Worm (Caenorhabditis elegans) whole organism, dauer: ENCODE results near the gene K01B6.3.

Experiments
- unc-62 ChIP-seq: sonication (generic microtip); optimal IDR thresholded peaks from 2 replicates; lab custom pipeline; 2017; ENCODE audit warnings: missing biosample characterization, missing genetic modification reagents, missing genetic modification characterization

Gene K01B6.3

ce11 chrIII:9337968-9338367, 37.9 kb downstream of the K01B6.3 start:
- TF ChIP-seq unc-62 (GFP tag; lab: Kevin White, UChicago) = no peak

ce11 chrIII:9340025-9340424, 40.0 kb downstream of the K01B6.3 start:
- TF ChIP-seq unc-62 (GFP tag; lab: Kevin White, UChicago) = no peak

ce11 chrIII:9344347-9344746, 44.3 kb downstream of the K01B6.3 start, which contains the start of gene emb-9:
Gene emb-9, minus strand, starts transcription at chrIII:9344447.
- no peak for TF ChIP-seq unc-62 (GFP tag; lab: Kevin White, UChicago)

ce11 chrIII:9346114-9346513, 46.1 kb downstream of the K01B6.3 start:
- TF ChIP-seq unc-62 (GFP tag; lab: Kevin White, UChicago) = no peak

- no peak for TF ChIP-seq unc-62 (GFP tag; lab: Kevin White, UChicago)
Observed at ce11 chrIII:9346722-9347121, 46.7 kb downstream of the K01B6.3 start.
